Worm (Caenorhabditis elegans) whole organism, mixed stage, embryonic: ENCODE results near the gene pgp-6.

Source experiments
- nhr-76 ChIP-seq: sonication (generic microtip); optimal IDR thresholded peaks from 2 replicates; lab custom pipeline; 2017; ENCODE audit warnings: missing biosample characterization, missing genetic modification characterization
- pha-4 ChIP-seq: fragments of 150-350 bp; optimal IDR thresholded peaks from 2 replicates; lab custom pipeline; 2018; ENCODE audit warnings: missing biosample characterization, missing genetic modification reagents, missing genetic modification characterization
- snpc-4 ChIP-seq: fragments of 150-350 bp; optimal IDR thresholded peaks from 2 replicates; lab custom pipeline; 2014; ENCODE audit warnings: missing biosample characterization, missing genetic modification characterization
- sptf-1 ChIP-seq: sonication (generic microtip); optimal IDR thresholded peaks from 2 replicates; lab custom pipeline; 2017; ENCODE audit warnings: mild to moderate bottlenecking, missing genetic modification characterization, moderate library complexity, missing compliant biosample characterization

ce11 chrX:10851202-10851601 is 26.0 kb downstream of the pgp-6 start:
- TF ChIP-seq sptf-1 (tag; lab: Kevin White, UChicago), result no peak
- no peak for TF ChIP-seq pha-4
- TF ChIP-seq nhr-76 (tag; lab: Kevin White, UChicago), result no peak
- no peak for TF ChIP-seq snpc-4
